Worm (Caenorhabditis elegans): ENCODE data around the gene F47E1.2.

ce11 chrX:9076886-9077285, 19.4 kb downstream of the F47E1.2 start, which contains the start of gene F47E1.1:
- TF ChIP-seq snpc-4 (tag; optimal IDR thresholded peaks at IDR 0.05), result no peak
- TF ChIP-seq elt-3 (tag; optimal IDR thresholded peaks at IDR 0.05), result no peak
